Fruit fly (Drosophila melanogaster): ENCODE results near the gene crp.

crp gene

DNA sequence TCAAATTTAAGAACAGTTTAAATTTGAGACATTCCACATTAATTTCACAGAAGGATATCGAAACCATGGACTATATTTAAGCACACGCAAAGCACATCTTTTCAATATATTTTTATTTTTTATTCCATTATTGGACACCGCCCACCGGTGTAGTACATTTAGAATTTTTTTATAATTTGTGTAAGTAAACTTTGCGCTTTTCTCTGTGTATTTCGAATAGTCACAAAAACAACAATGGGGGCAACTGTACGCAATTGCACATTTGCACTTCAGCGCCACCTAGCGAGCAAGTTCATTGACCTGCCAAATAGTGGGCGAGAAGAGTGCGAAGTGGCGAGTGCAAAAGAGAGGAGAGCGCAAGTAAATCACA lies 11.7 kb downstream of the crp start:
- TF ChIP-seq CG17328 (GFP tag; IDR thresholded peaks at IDR 0.05) (no peak), Drgx (GFP tag; IDR thresholded peaks at IDR 0.05) (peak; percentile 89), CG4707 (GFP tag; optimal IDR thresholded peaks at IDR 0.05) (no peak), CG13296 (GFP tag; optimal IDR thresholded peaks at IDR 0.05) (peak; percentile 29), HLH3B (GFP tag; IDR thresholded peaks at IDR 0.05) (no peak), CG4730 (GFP tag; IDR thresholded peaks at IDR 0.05) (no peak), dysf (GFP tag; IDR thresholded peaks at IDR 0.05) (peak; percentile 68), CG13287 (GFP tag; IDR thresholded peaks at IDR 0.05; ENCODE audit: partially characterized antibody) (no peak), dmrt99B (tag; optimal IDR thresholded peaks at IDR 0.05) (peak; percentile 66), CG4820 (GFP tag; optimal IDR thresholded peaks at IDR 0.05) (no peak), CG7987 (GFP tag; optimal IDR thresholded peaks at IDR 0.05) (no peak), gsb-n (tag; optimal IDR thresholded peaks at IDR 0.05) (peak; percentile 2), tio (GFP tag; optimal IDR thresholded peaks at IDR 0.05) (peak; percentile 0), Dad (GFP tag; optimal IDR thresholded peaks at IDR 0.05) (peak; percentile 39), CG2120 (GFP tag; optimal IDR thresholded peaks at IDR 0.05) (peak; percentile 72), Myb (GFP tag; optimal IDR thresholded peaks at IDR 0.05) (no peak), NC2α (GFP tag; optimal IDR thresholded peaks at IDR 0.05) (no peak), CG32772 (GFP tag; IDR thresholded peaks at IDR 0.05) (peak; percentile 42; the same call in 1 of the 2 replicates), CG30431 (GFP tag; optimal IDR thresholded peaks at IDR 0.05) (peak; percentile 28), Trl (optimal IDR thresholded peaks at IDR 0.05) (peak in 1 of 2 experiments; percentile 10), Trl (GFP tag; optimal IDR thresholded peaks at IDR 0.05) (no peak), dm (GFP tag; optimal IDR thresholded peaks at IDR 0.05) (no peak), CG11723 (GFP tag; optimal IDR thresholded peaks at IDR 0.05) (peak; percentile 22), Hr3 (GFP tag; optimal IDR thresholded peaks at IDR 0.05) (peak; percentile 16), CG14667 (GFP tag; IDR thresholded peaks at IDR 0.05) (no peak), CG9817 (tag; optimal IDR thresholded peaks at IDR 0.05) (peak; percentile 36), CG6765 (GFP tag; optimal IDR thresholded peaks at IDR 0.05) (peak; percentile 27), fd102C (GFP tag; optimal IDR thresholded peaks at IDR 0.05) (no peak), odd (GFP tag; optimal IDR thresholded peaks at IDR 0.05) (peak; percentile 49), CG10565 (GFP tag; optimal IDR thresholded peaks at IDR 0.05) (no peak), CG8089 (GFP tag; optimal IDR thresholded peaks at IDR 0.05) (no peak), CG18011 (GFP tag; optimal IDR thresholded peaks at IDR 0.05) (no peak), Side (GFP tag; optimal IDR thresholded peaks at IDR 0.05) (no peak), CG17385 (GFP tag; optimal IDR thresholded peaks at IDR 0.05) (peak; percentile 43), tna (GFP tag; IDR thresholded peaks at IDR 0.05; ENCODE audit: partially characterized antibody) (no peak), hkb (optimal IDR thresholded peaks at IDR 0.05) (no peak), hkb (GFP tag; IDR thresholded peaks at IDR 0.05) (peak; percentile 36; the same call in 1 of the 2 replicates), CG1602 (GFP tag; optimal IDR thresholded peaks at IDR 0.05) (no peak), nmo (GFP tag; optimal IDR thresholded peaks at IDR 0.05) (peak; percentile 53), CG15011 (GFP tag; optimal IDR thresholded peaks at IDR 0.05) (peak; percentile 7), PHDP (tag; optimal IDR thresholded peaks at IDR 0.05) (peak; percentile 70), CG1529 (GFP tag; optimal IDR thresholded peaks at IDR 0.05) (peak; percentile 34), CG15514 (GFP tag; optimal IDR thresholded peaks at IDR 0.05) (peak; percentile 45), CG10979 (tag; optimal IDR thresholded peaks at IDR 0.05) (peak; percentile 44), CG14441 (GFP tag; IDR thresholded peaks at IDR 0.05) (0 out of 2 replicates have a peak, but pooled peaks have one; percentile 27), gsb (GFP tag; IDR thresholded peaks at IDR 0.05) (no peak), Bdp1 (GFP tag; optimal IDR thresholded peaks at IDR 0.05) (no peak), Dll (GFP tag; IDR thresholded peaks at IDR 0.05; ENCODE audit: partially characterized antibody) (no peak), gro (GFP tag; optimal IDR thresholded peaks at IDR 0.05) (no peak), CG9727 (GFP tag; optimal IDR thresholded peaks at IDR 0.05) (peak; percentile 63), sens (GFP tag) (peak; percentile 77), Rfx (GFP tag; IDR thresholded peaks at IDR 0.05) (peak; percentile 57; the same call in 1 of the 2 replicates)

Measured in whole organism, embryonic.